Fruit fly (Drosophila melanogaster) ovary, adult (tissue): ENCODE measurements around the gene ko.

Experiments used
- CG17801 ChIP-seq: fragments of 200-800 bp; optimal IDR thresholded peaks from 2 replicates; lab custom pipeline; 2019; ENCODE audit warnings: missing biosample characterization, mild to moderate bottlenecking, missing genetic modification characterization, moderate library complexity; ENCODE audit not compliant: partially characterized antibody

The ko gene

dm6 chr3L:21053763-21054162 lies 77.2 kb downstream of the ko start:
- TF ChIP-seq CG17801 (GFP tag; lab: Kevin White, UChicago) = no peak

DNA sequence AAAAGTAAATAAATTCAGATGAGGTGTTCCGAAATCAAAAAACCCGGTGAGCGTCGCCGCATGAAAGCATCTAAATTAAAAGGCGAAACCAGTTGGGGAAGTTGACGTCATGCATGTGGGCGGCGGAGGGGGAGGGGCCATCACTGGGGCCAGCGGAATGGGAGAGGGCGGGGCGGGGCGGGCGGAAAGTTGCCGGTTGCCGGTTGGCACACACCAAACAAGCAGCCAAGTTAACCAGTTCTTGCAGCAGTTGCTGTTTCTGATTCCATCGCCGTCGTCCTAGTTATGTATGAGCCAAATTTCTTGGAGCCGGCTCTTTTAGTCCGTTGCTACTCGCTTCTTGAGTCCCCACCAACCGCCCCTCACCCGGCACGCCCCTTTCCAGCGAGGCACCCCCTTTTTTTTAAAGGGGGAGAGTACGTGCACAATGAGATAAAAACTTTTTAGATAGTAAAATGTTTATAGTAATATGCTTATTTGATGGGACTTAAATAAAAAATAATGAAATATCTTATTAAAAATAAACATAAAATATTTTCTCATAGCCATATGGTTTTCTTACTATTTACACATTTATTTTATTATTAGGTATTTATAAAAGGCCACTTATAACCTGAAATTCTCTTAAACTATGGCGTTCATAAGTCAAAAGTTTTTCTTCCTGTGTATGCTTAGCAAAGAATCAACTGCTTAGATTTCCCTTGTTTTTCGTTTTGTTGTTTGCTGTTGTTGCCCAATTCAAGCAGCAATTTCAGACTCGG lies 78.6 kb downstream of the ko start:
- no peak for TF ChIP-seq CG17801 (GFP tag; lab: Kevin White, UChicago)

DNA sequence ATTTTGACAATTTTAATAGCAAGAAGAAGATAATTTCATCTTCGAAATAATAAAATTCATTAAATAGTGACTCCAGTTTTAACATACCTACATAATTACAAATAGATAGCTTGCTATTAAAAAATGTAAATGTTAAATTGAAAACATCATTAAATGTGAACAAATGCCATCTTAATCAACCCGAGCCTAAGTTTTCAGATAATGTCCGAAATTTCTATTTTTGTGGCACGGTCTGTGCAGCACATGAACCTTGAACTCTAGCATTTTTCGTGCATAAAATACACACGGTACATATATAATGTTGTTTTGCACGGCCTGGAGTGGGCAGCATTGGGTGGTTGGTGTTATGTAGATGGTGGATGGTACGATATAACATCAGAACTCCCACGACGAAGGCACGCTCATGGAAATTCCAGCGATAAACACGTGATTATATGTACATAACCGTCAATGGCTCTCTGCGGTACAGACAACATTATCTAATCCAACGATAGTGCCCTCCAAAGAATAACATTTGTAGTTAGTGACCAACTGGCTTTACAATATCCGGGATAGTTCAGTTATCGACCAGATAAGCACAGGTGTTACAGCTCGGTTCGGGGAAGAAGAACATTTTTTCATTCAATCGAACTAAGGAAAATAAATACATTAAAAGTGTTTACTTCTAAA lies 80.8 kb downstream of the ko start:
- no peak for TF ChIP-seq CG17801 (GFP tag; lab: Kevin White, UChicago)

DNA sequence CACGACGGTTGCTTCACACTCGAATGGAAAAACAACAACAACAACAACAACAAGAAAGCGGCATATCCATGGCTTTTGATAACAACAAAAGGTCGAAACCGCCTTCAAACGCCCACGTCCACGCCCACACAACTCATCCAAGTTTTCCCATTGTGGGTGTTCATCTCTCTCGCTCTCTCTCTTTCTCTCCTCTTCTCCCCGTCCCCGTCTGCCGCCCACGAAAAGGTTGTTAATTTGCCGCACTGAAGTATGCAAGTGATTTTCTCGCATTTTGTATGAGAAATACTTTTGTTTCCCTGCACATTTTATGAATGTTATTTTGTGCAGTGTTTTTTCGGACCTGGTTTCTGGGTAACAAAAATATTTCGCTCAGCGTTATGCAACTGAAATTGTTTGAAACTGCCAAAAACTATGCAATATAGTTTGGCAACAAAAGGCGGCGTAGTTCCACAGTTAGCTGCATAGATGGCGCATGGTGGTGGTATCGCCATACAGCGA lies 81.5 kb downstream of the ko start:
- no peak for TF ChIP-seq CG17801 (GFP tag; lab: Kevin White, UChicago)

DNA sequence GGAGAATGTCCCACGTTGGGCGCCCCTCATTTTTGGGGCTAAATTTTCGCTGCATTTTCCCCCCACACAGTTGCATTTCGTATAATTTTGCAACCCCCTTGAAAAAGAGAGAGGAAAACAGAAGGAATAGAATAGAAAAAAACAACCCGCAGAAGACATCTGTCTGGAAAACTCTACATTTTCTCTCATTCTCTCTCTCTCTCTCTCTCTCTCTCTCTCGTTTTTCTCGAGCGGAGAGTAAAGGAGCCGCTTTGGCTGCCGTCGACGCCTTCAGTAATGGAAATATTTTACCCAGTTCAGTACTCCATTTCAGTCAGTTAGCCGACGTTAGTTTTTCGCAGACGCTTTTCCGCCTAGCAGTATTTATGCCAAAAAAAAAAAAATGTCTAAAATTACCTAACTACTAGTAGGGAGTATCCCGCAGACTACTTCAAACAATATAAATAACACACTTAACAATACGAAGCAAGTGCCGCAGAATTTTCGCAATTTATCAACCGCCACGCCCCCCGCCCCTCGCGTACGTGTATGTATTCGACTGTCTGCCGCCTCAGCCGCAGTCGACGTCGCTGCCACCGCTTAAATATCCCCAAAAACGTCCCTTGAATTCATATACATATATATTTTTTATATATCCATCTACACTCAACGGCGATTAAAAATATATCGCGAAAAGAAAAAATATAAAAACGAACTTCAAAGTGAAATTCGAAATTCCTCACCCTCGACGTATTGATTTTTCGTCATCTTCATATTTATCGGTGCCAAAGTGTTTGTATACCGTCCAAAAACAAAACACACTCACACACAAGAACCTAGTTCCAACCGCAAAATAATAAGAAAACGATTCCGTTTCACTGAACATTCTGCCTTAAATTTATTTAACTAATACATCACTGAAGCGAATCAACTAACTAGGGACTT lies 83.0 kb downstream of the ko start:
- TF ChIP-seq CG17801 (GFP tag; lab: Kevin White, UChicago) = no peak

- TF ChIP-seq CG17801 (GFP tag; lab: Kevin White, UChicago) = no peak
These were observed 83.9 kb downstream of the ko start for dm6 chr3L:21047037-21047436.

DNA sequence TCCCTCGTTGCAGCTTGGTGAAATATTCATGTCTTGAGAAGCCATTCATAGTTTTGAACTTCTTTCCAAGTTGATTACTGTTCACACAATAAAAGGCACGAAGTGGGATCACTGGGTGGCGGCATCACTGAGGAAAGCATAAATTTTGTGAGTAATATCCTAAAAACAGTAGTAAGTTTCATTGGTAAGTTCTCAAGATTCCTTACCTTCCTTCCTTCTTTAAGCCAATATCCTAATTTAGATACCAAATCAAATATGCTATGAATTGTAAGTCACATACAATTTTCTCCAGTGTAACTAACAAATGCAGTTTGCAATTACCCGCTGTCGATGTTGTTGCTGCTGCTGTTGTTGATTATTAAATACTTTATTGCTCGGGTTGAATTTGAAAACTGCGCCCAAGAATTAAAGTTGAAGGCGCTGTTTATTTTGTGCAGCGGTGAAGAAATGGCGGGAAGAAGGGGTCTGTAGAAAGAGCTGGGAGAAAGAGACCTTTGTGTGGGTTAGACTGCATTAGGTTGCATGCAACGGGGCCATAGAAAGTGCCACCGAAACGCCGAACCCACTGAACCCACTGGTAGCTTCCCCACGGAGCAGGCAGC lies 84.8 kb downstream of the ko start:
- no peak for TF ChIP-seq CG17801 (GFP tag; lab: Kevin White, UChicago)

dm6 chr3L:21044721-21045120 lies 86.2 kb downstream of the ko start:
- no peak for TF ChIP-seq CG17801 (GFP tag; lab: Kevin White, UChicago)

DNA sequence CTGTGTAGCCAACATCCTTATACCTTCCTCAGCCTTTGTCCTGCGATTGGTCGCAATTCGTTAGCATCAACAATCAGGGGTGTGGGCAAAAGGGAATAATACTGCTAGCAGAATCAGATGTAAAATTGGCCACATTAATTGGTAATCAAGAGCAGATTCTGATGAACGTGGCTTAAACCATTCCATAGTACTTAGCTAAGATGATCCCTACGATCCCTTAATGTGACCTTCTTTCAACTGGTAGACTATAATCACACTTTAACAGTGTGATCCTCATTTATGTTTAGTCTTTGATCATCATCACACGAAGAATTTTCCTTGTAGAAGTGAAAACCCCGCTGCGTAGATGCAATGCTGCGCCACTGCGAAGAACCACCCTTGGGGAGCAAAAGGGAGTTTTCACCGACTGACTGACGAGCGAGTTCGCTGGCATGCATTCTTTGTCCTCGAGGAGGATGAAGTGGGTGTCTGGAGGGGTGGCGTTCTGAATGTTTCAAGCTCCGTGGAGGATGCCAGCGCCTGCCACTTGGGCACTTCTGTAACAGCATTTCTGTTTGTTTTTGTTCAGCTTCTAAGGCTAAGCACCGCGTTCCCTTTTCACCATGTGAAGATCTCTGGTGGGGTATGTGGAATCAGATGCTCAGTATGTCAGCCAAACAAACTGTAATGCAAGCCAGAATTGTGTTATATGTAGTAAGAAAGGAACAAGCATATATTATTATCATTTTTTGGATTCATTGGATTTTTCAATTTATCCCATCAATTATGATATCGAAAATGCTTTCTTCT lies 86.9 kb downstream of the ko start:
- no peak for TF ChIP-seq CG17801 (GFP tag; lab: Kevin White, UChicago)

DNA sequence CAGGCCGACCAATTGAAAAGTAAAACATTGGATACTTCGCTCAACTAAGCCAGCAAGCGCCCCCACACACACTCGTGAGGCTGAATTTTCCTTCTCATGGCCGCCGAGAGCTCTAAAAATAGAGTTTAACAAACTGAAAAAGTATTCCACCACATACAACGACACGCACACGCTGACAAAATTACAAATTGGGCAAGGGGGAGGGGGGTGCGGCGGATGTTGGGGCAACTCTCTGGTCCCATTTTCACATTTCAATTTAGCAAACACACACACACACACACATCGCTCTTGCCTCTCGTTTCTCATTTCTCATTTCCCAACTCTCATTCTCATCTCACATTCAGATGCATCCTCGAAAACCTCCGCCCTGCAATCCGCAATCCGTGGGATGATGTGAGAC lies 87.5 kb downstream of the ko start:
- no peak for TF ChIP-seq CG17801 (GFP tag; lab: Kevin White, UChicago)

DNA sequence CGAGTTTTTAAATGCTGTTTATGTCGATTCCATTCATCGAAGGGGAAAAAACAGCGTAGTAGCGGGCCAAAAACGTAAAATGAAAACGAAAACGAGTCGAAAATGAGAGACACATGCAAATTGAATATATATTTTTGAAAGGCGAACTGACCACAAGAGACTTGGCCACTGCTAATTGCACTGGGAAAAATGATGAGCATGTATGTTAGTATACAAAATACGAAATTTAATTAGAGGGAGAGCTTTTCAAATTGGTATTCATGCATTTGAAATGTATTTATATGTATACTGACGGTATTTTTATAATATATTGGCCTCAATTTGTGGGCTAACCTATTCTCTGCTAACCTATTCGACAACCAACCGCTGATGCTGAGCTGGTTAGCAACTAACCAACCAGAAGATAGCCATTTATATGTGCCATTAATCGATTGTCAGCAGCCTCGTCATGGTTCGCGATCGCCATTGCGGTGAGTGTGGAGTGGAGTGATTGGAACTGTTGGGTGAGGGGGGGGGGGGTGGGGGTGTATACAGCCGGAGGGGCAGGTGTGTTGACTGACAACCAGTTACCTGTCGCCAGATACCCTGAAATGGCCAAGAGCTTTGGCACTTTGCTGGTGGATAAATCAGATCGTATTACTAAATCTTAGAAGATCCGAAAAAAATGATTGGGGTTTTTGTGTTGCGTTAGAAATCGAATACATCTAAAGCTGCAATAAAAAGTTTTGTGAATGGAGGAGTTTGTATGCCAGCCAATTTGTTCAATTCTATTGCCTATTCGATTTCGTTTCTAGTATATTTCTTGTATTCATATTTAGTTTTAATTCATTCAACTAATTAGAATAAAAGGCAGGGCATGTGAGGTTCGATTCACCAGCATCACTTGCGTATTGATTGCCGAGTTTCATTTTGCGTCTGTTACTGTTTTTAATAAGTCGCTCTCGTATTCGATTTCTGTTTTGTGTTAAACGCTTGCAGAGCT lies 88.7 kb downstream of the ko start:
- TF ChIP-seq CG17801 (GFP tag; lab: Kevin White, UChicago) = no peak

- TF ChIP-seq CG17801 (GFP tag; lab: Kevin White, UChicago) = no peak
These were observed 90.1 kb downstream of the ko start for dm6 chr3L:21040831-21041230.

DNA sequence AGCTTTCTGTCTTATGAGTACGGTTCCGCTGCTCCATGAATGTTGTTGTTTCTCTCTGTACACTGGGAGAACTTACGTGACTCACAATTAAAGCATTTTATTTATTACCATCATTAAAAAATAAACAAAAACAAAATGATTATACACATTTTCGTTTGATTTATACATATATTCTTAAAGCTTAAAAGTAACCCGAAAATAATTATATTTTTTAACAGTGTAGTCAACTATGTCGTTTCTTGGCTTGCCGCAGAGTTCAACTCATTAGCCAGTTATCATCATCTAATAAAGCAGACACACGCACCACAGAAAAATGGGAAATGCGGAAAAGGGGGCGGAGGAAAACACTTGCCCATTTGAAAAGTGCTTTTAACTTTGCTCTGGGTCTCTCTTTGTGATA lies 93.6 kb downstream of the ko start:
- peak; percentile 78 for TF ChIP-seq CG17801 (GFP tag; lab: Kevin White, UChicago)
